Fruit fly (Drosophila melanogaster): ENCODE data around the gene osi.

osi gene

DNA sequence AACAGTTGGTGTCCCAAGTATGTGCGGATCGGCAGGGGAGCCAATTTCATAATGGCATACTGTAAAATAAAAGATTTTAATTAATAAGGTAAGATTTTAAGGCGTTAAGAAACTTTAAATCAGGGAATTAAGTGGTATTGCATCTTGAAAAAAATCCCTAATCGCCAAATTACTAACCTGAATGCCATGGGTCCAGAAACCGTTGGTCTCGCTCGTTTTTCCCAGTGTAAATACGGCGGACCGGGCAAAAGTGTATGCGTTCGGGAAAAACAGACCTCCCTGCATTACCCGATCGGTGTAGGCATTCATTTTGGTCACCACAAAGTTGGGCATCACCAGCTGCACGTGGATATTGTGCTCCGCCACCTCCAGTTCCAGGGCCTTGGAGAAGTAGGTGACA lies 44.4 kb downstream of the osi start (continued):
- peak; percentile 33; the same call in 1 of the 3 replicates for TF ChIP-seq CG8119 (GFP tag; IDR thresholded peaks at IDR 0.05)
- no peak for TF ChIP-seq dsx (GFP tag; optimal IDR thresholded peaks at IDR 0.05; ENCODE audit: poor library complexity, severe bottlenecking)

DNA sequence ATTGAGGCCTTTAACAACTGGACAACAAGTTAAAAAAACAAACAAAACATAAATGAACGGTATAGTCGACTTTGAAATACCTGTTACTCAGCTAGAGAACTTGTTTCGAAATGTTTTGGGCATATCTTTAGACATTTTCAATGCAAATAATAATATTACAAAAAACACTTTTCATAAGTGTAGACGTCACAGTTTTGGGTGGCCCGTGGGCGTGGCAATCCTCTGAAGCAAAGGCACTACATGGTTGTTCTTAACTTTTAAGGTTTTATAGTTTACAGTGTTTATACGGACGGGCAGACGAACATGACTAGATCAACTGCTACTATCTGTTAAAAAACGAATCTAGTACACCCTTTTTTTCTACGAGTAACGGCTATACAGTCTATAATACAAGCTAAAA lies 45.3 kb downstream of the osi start:
- no peak for TF ChIP-seq Blimp-1 (GFP tag; optimal IDR thresholded peaks at IDR 0.05)
- no peak for TF ChIP-seq CG8319 (GFP tag; optimal IDR thresholded peaks at IDR 0.05)
- no peak for TF ChIP-seq CG11294 (GFP tag; IDR thresholded peaks at IDR 0.05)
- no peak for TF ChIP-seq CG1621 (tag; optimal IDR thresholded peaks at IDR 0.05)
- TF ChIP-seq CG6808 (GFP tag; optimal IDR thresholded peaks at IDR 0.05): peak; percentile 19
- peak; percentile 10 for TF ChIP-seq spab (GFP tag; optimal IDR thresholded peaks at IDR 0.05)
- TF ChIP-seq acj6 (GFP tag; optimal IDR thresholded peaks at IDR 0.05): peak; percentile 44
- TF ChIP-seq CG6163 (GFP tag; IDR thresholded peaks at IDR 0.05): no peak
- TF ChIP-seq CG6854 (GFP tag; optimal IDR thresholded peaks at IDR 0.05): no peak
- peak; percentile 48 for TF ChIP-seq CG31627 (GFP tag; optimal IDR thresholded peaks at IDR 0.05)
- peak; percentile 44 for TF ChIP-seq Eip75B (GFP tag; optimal IDR thresholded peaks at IDR 0.05)
- TF ChIP-seq svp (GFP tag): peak; percentile 74
- no peak for TF ChIP-seq Gug (GFP tag; IDR thresholded peaks at IDR 0.05)
- TF ChIP-seq Sox102F (GFP tag; optimal IDR thresholded peaks at IDR 0.05): peak; percentile 60
- no peak for TF ChIP-seq CG7368 (GFP tag; optimal IDR thresholded peaks at IDR 0.05)
- TF ChIP-seq topi (GFP tag; optimal IDR thresholded peaks at IDR 0.05): peak; percentile 47
- TF ChIP-seq dac (GFP tag; optimal IDR thresholded peaks at IDR 0.05): peak; percentile 23
- TF ChIP-seq Smox (GFP tag; optimal IDR thresholded peaks at IDR 0.05): peak; percentile 41
- peak; percentile 21 for TF ChIP-seq CG6792 (GFP tag; optimal IDR thresholded peaks at IDR 0.05)
- no peak for TF ChIP-seq ss (GFP tag; optimal IDR thresholded peaks at IDR 0.05)
- peak; percentile 46 for TF ChIP-seq lz (GFP tag; optimal IDR thresholded peaks at IDR 0.05)
- TF ChIP-seq Eip78C (GFP tag): peak; percentile 90
- no peak for TF ChIP-seq CG6276 (GFP tag; optimal IDR thresholded peaks at IDR 0.05)
- TF ChIP-seq Sox15 (GFP tag; optimal IDR thresholded peaks at IDR 0.05): no peak
- peak; percentile 11 for TF ChIP-seq cyc (GFP tag; optimal IDR thresholded peaks at IDR 0.05)
- no peak for TF ChIP-seq CG4318 (GFP tag; optimal IDR thresholded peaks at IDR 0.05)
- TF ChIP-seq vri (GFP tag; optimal IDR thresholded peaks at IDR 0.05): no peak
- TF ChIP-seq CG3919 (GFP tag; optimal IDR thresholded peaks at IDR 0.05): no peak
- peak; percentile 42 for TF ChIP-seq CG34406 (GFP tag; optimal IDR thresholded peaks at IDR 0.05)
- peak; percentile 52 for TF ChIP-seq Hr39 (GFP tag; optimal IDR thresholded peaks at IDR 0.05)
- TF ChIP-seq Eip93F (GFP tag; optimal IDR thresholded peaks at IDR 0.05): no peak
- TF ChIP-seq CG32006 (GFP tag; optimal IDR thresholded peaks at IDR 0.05): peak; percentile 66
- no peak for TF ChIP-seq fd85E (GFP tag; optimal IDR thresholded peaks at IDR 0.05)
- TF ChIP-seq Lpt (GFP tag; optimal IDR thresholded peaks at IDR 0.05): no peak
- peak; percentile 57 for TF ChIP-seq Hr4 (GFP tag; optimal IDR thresholded peaks at IDR 0.05)
- no peak for TF ChIP-seq eg (GFP tag; IDR thresholded peaks at IDR 0.05)
- no peak for TF ChIP-seq fkh (GFP tag; optimal IDR thresholded peaks at IDR 0.05)
- no peak for TF ChIP-seq CG16779 (tag; optimal IDR thresholded peaks at IDR 0.05)
- TF ChIP-seq CG11902 (GFP tag; optimal IDR thresholded peaks at IDR 0.05): peak; percentile 17
- TF ChIP-seq CG10631 (GFP tag; optimal IDR thresholded peaks at IDR 0.05): peak; percentile 49
- peak; percentile 23 for TF ChIP-seq Ets21C (GFP tag; optimal IDR thresholded peaks at IDR 0.05)
- TF ChIP-seq achi (GFP tag; optimal IDR thresholded peaks at IDR 0.05): peak; percentile 42
- TF ChIP-seq CG11762 (GFP tag; optimal IDR thresholded peaks at IDR 0.05; ENCODE audit: insufficient read depth): no peak
- peak; percentile 25 for TF ChIP-seq CG8632 (GFP tag; optimal IDR thresholded peaks at IDR 0.05)
- TF ChIP-seq esn (GFP tag; optimal IDR thresholded peaks at IDR 0.05): peak; percentile 70
- peak; percentile 11 for TF ChIP-seq OdsH (GFP tag; optimal IDR thresholded peaks at IDR 0.05)
- peak; percentile 54 for TF ChIP-seq pdm3 (GFP tag; optimal IDR thresholded peaks at IDR 0.05)
- TF ChIP-seq CG3032 (tag; optimal IDR thresholded peaks at IDR 0.05): no peak
- no peak for TF ChIP-seq CG10669 (GFP tag; optimal IDR thresholded peaks at IDR 0.05)
